Fruit fly (Drosophila melanogaster) whole organism, prepupa: ENCODE results near the gene hfp.

Source experiments
- Blimp-1 ChIP-seq: fragments of 200-800 bp; sonication (Bioruptor generic); optimal IDR thresholded peaks from 3 replicates; lab custom pipeline; 2017; ENCODE audit warnings: missing biosample characterization, missing genetic modification characterization, mild to moderate bottlenecking, moderate library complexity, missing genetic modification reagents
- CG11762 ChIP-seq: fragments of 200-800 bp; sonication (Bioruptor generic); optimal IDR thresholded peaks from 3 replicates; lab custom pipeline; 2016; ENCODE audit warnings: missing biosample characterization, missing genetic modification characterization; ENCODE audit not compliant: insufficient read depth
- CG15336 ChIP-seq: fragments of 200-800 bp; sonication (Bioruptor generic); IDR thresholded peaks from 2 replicates; pipeline ENCODE4 v1.3.6; 2022; ENCODE audit warnings: missing biosample characterization, missing genetic modification characterization
- CG16779 ChIP-seq: fragments of 200-800 bp; sonication (Bioruptor generic); optimal IDR thresholded peaks from 3 replicates; lab custom pipeline; 2017; ENCODE audit warnings: missing biosample characterization, mild to moderate bottlenecking, missing genetic modification characterization
- CG3032 ChIP-seq: fragments of 200-800 bp; optimal IDR thresholded peaks from 2 replicates; lab custom pipeline; 2019; ENCODE audit warnings: missing biosample characterization, mild to moderate bottlenecking, missing genetic modification characterization, moderate library complexity
- CG31627 ChIP-seq: fragments of 200-800 bp; sonication (Bioruptor generic); optimal IDR thresholded peaks from 3 replicates; lab custom pipeline; 2016; ENCODE audit warnings: missing biosample characterization, missing genetic modification characterization
- CG32006 ChIP-seq: fragments of 200-800 bp; sonication (Bioruptor generic); optimal IDR thresholded peaks from 3 replicates; lab custom pipeline; 2017; ENCODE audit warnings: missing biosample characterization, mild to moderate bottlenecking, missing genetic modification characterization
- CG34406 ChIP-seq: fragments of 200-800 bp; sonication (Bioruptor generic); optimal IDR thresholded peaks from 3 replicates; lab custom pipeline; 2016; ENCODE audit warnings: missing biosample characterization, missing genetic modification characterization
- CG3919 ChIP-seq: fragments of 200-800 bp; sonication (Bioruptor generic); optimal IDR thresholded peaks from 3 replicates; lab custom pipeline; 2016; ENCODE audit warnings: missing biosample characterization, missing genetic modification characterization
- CG6163 ChIP-seq: fragments of 200-800 bp; sonication (Bioruptor generic); IDR thresholded peaks from 3 replicates; pipeline ENCODE4 v1.3.6; 2022; ENCODE audit warnings: missing biosample characterization, missing genetic modification characterization
- CG6276 ChIP-seq: fragments of 200-800 bp; sonication (Bioruptor generic); optimal IDR thresholded peaks from 2 replicates; lab custom pipeline; 2017; ENCODE audit warnings: missing biosample characterization, mild to moderate bottlenecking, missing genetic modification characterization
- CG6792 ChIP-seq: fragments of 200-800 bp; sonication (Bioruptor generic); optimal IDR thresholded peaks from 3 replicates; lab custom pipeline; 2016; ENCODE audit warnings: missing biosample characterization, missing genetic modification characterization
- CG6808 ChIP-seq: fragments of 200-800 bp; sonication (Bioruptor generic); optimal IDR thresholded peaks from 3 replicates; lab custom pipeline; 2017; ENCODE audit warnings: missing biosample characterization, missing genetic modification characterization, mild to moderate bottlenecking, moderate library complexity, missing genetic modification reagents
- CG6854 ChIP-seq: fragments of 200-800 bp; sonication (Bioruptor generic); optimal IDR thresholded peaks from 2 replicates; lab custom pipeline; 2017; ENCODE audit warnings: missing biosample characterization, mild to moderate bottlenecking, missing genetic modification characterization
- CG8319 ChIP-seq: fragments of 200-800 bp; sonication (Bioruptor generic); optimal IDR thresholded peaks from 3 replicates; lab custom pipeline; 2016; ENCODE audit warnings: missing biosample characterization, missing genetic modification characterization
- CG9139 ChIP-seq: fragments of 200-800 bp; sonication (Bioruptor generic); optimal IDR thresholded peaks from 3 replicates; lab custom pipeline; 2017; ENCODE audit warnings: missing biosample characterization, mild to moderate bottlenecking, missing genetic modification characterization
- Eip75B ChIP-seq: fragments of 200-800 bp; sonication (Bioruptor generic); optimal IDR thresholded peaks from 3 replicates; lab custom pipeline; 2016; ENCODE audit warnings: missing biosample characterization, missing genetic modification characterization
- Eip78C ChIP-seq: fragments of 200-800 bp; sonication (Bioruptor generic); peaks from one replicate; lab custom pipeline; 2016; ENCODE audit warnings: missing biosample characterization, missing genetic modification characterization
- Eip93F ChIP-seq: fragments of 200-800 bp; sonication (Bioruptor generic); optimal IDR thresholded peaks from 2 replicates; lab custom pipeline; 2016; ENCODE audit warnings: missing biosample characterization, mild to moderate bottlenecking, missing genetic modification characterization
- Ets21C ChIP-seq: fragments of 200-800 bp; sonication (Bioruptor generic); optimal IDR thresholded peaks from 3 replicates; lab custom pipeline; 2016; ENCODE audit warnings: missing biosample characterization, missing genetic modification characterization
- Hr4 ChIP-seq: fragments of 200-800 bp; sonication (Bioruptor generic); optimal IDR thresholded peaks from 3 replicates; lab custom pipeline; 2016; ENCODE audit warnings: missing biosample characterization, missing genetic modification characterization
- Sox102F ChIP-seq: fragments of 200-800 bp; sonication (Bioruptor generic); optimal IDR thresholded peaks from 2 replicates; lab custom pipeline; 2016; ENCODE audit warnings: missing biosample characterization, mild to moderate bottlenecking, missing genetic modification characterization
- Sox14 ChIP-seq: fragments of 200-800 bp; sonication (Bioruptor generic); optimal IDR thresholded peaks from 3 replicates; lab custom pipeline; 2016; ENCODE audit warnings: missing biosample characterization, missing genetic modification characterization
- Sox15 ChIP-seq: fragments of 200-800 bp; sonication (Bioruptor generic); optimal IDR thresholded peaks from 3 replicates; lab custom pipeline; 2016; ENCODE audit warnings: missing biosample characterization, missing genetic modification characterization
- achi ChIP-seq: fragments of 200-800 bp; sonication (Bioruptor generic); optimal IDR thresholded peaks from 3 replicates; lab custom pipeline; 2016; ENCODE audit warnings: missing biosample characterization, missing genetic modification characterization
- acj6 ChIP-seq: fragments of 200-800 bp; sonication (Bioruptor generic); optimal IDR thresholded peaks from 3 replicates; lab custom pipeline; 2016; ENCODE audit warnings: missing biosample characterization, missing genetic modification characterization
- cyc ChIP-seq: fragments of 200-800 bp; sonication (Bioruptor generic); optimal IDR thresholded peaks from 3 replicates; lab custom pipeline; 2016; ENCODE audit warnings: missing biosample characterization, missing genetic modification characterization
- dac ChIP-seq: fragments of 200-800 bp; sonication (Bioruptor generic); optimal IDR thresholded peaks from 2 replicates; lab custom pipeline; 2017; ENCODE audit warnings: missing biosample characterization, mild to moderate bottlenecking, missing genetic modification characterization
- dsx ChIP-seq: fragments of 200-800 bp; optimal IDR thresholded peaks from 3 replicates; lab custom pipeline; 2019; ENCODE audit warnings: missing biosample characterization, mild to moderate bottlenecking, missing genetic modification characterization, moderate library complexity; ENCODE audit not compliant: poor library complexity, severe bottlenecking
- eg ChIP-seq: fragments of 200-800 bp; sonication (Bioruptor generic); IDR thresholded peaks from 3 replicates; pipeline ENCODE4 v1.3.6; 2022; ENCODE audit warnings: missing biosample characterization, missing genetic modification characterization
- esn ChIP-seq: fragments of 200-800 bp; sonication (Bioruptor generic); optimal IDR thresholded peaks from 2 replicates; lab custom pipeline; 2016; ENCODE audit warnings: missing biosample characterization, mild to moderate bottlenecking, missing genetic modification characterization, moderate library complexity
- fd59A ChIP-seq: fragments of 200-800 bp; sonication (Bioruptor generic); optimal IDR thresholded peaks from 2 replicates; lab custom pipeline; 2017; ENCODE audit warnings: missing biosample characterization, mild to moderate bottlenecking, missing genetic modification characterization, missing genetic modification reagents
- fd85E ChIP-seq: fragments of 200-800 bp; sonication (Bioruptor generic); optimal IDR thresholded peaks from 3 replicates; lab custom pipeline; 2016; ENCODE audit warnings: missing biosample characterization, missing genetic modification characterization
- fkh ChIP-seq: fragments of 200-800 bp; sonication (Bioruptor generic); optimal IDR thresholded peaks from 3 replicates; lab custom pipeline; 2017; ENCODE audit warnings: missing biosample characterization, mild to moderate bottlenecking, missing genetic modification characterization, moderate library complexity
- lz ChIP-seq: fragments of 200-800 bp; sonication (Bioruptor generic); optimal IDR thresholded peaks from 3 replicates; lab custom pipeline; 2016; ENCODE audit warnings: missing biosample characterization, missing genetic modification characterization
- salr ChIP-seq, 2 experiments: fragments of 200-800 bp; sonication (Bioruptor generic); optimal IDR thresholded peaks; 3 replicates each; lab custom pipeline; 2016 to 2018; ENCODE audit warnings: missing biosample characterization in 2 of 2, missing genetic modification characterization in 2 of 2, mild to moderate bottlenecking in 1 of 2
- spab ChIP-seq: fragments of 200-800 bp; sonication (Bioruptor generic); optimal IDR thresholded peaks from 2 replicates; lab custom pipeline; 2017; ENCODE audit warnings: missing biosample characterization, mild to moderate bottlenecking, missing genetic modification characterization, missing genetic modification reagents
- ss ChIP-seq, 2 experiments: fragments of 200-800 bp; sonication (Bioruptor generic); optimal IDR thresholded peaks; 2 replicates in 1 of 2; 3 replicates in 1 of 2; lab custom pipeline; 2017 to 2018; ENCODE audit warnings: mild to moderate bottlenecking in 2 of 2, missing biosample characterization in 2 of 2, missing genetic modification characterization in 2 of 2, moderate library complexity in 1 of 2
- svp ChIP-seq: fragments of 200-800 bp; sonication (Bioruptor generic); peaks from one replicate; lab custom pipeline; 2016; ENCODE audit warnings: missing biosample characterization, missing genetic modification characterization
- topi ChIP-seq: fragments of 200-800 bp; sonication (Bioruptor generic); optimal IDR thresholded peaks from 3 replicates; lab custom pipeline; 2016; ENCODE audit warnings: missing biosample characterization, missing genetic modification characterization
- vri ChIP-seq: fragments of 200-800 bp; sonication (Bioruptor generic); optimal IDR thresholded peaks from 3 replicates; lab custom pipeline; 2016; ENCODE audit warnings: missing biosample characterization, mild to moderate bottlenecking, missing genetic modification characterization

Gene hfp

DNA sequence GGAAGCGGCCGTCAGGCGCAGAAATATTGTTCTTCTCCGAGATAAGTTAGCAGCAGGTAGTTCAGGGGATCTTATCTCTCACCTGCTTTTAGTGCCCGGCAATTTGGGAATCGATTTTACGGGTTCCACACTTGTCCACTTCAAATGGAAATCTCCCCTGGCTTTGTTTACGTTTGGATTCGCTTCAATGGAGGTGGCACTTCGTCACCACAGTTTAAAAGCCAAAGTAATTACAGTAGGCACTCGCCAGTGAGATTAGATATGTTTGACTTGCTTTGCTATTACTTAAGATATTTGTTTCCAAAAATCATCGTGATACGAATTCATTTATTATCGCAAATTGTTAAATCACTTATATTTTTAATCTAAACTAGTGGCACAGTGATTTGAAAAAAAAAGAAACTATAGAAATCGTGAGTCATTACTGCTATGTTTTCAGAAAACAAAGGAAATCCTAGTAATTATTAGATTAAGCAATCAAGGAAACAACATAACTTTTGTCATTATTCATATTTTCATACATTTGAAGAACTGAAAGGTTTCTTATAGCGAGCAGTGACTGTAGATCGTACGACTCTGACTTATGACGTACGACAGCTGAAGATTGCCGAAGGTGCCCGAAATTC lies 46.1 kb upstream of the hfp start (continued):
- TF ChIP-seq lz (GFP tag; lab: Kevin White, UChicago): peak; percentile 82
- TF ChIP-seq CG6792 (GFP tag; lab: Kevin White, UChicago): peak; percentile 56
- peak; percentile 29 for TF ChIP-seq Eip93F
- TF ChIP-seq svp: peak; percentile 95
- peak; percentile 76 for TF ChIP-seq topi (GFP tag; lab: Kevin White, UChicago)
- peak; percentile 67 for TF ChIP-seq cyc (GFP tag; lab: Kevin White, UChicago)
- TF ChIP-seq Sox14 (GFP tag; lab: Kevin White, UChicago): peak; percentile 50
- TF ChIP-seq Hr4 (GFP tag; lab: Kevin White, UChicago): peak; percentile 48
- peak; percentile 41 for TF ChIP-seq CG32006
- TF ChIP-seq CG8319: no peak
- TF ChIP-seq Blimp-1: peak; percentile 52
- TF ChIP-seq fd59A (GFP tag; lab: Kevin White, UChicago): no peak
- TF ChIP-seq, all 60 proteins: peak for 26

DNA sequence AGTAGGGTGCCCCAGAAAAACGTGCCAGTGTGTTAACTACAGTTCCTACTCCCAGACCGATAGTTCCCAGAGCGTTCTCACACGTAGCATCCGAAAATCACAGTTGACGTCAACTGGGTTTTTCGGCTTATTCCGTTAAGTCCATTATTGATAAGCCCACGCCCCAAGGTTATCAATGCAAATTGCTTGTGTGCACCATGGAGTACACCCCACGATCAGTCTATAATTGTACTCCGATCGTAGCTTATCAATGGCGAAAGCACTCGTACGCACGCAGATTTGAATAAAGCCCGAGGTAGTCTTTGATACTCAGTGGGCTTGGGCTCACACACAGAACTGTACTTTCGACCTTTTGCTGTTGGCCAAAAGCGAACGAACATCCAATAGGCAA lies 44.7 kb upstream of the hfp start:
- TF ChIP-seq svp: peak; percentile 94
- TF ChIP-seq CG3032 (tag; lab: Kevin White, UChicago): no peak
- TF ChIP-seq CG34406: no peak
- TF ChIP-seq, all 60 proteins: peak for 1

- TF ChIP-seq CG11762 (GFP tag; lab: Kevin White, UChicago) (peak; percentile 5), CG32006 (no peak), CG6854 (GFP tag; lab: Kevin White, UChicago) (peak; percentile 71), dac (GFP tag; lab: Kevin White, UChicago) (no peak), spab (GFP tag; lab: Kevin White, UChicago) (peak; percentile 25), CG9139 (peak; percentile 8), CG6163 (GFP tag; lab: Robert Waterston, UW) (0 out of 3 replicates have a peak, but pooled peaks have one; percentile 10), Eip75B (GFP tag; lab: Kevin White, UChicago) (peak; percentile 36), svp (no peak), CG3032 (tag; lab: Kevin White, UChicago) (no peak), CG6808 (GFP tag; lab: Kevin White, UChicago) (peak; percentile 12), ss (GFP tag; optimal IDR thresholded peaks at IDR 0.05; lab: Kevin White, UChicago) (peak; percentile 36 to 70), eg (GFP tag; lab: Robert Waterston, UW) (0 out of 3 replicates have a peak, but pooled peaks have one; percentile 10), fkh (peak; percentile 50), CG16779 (tag; lab: Kevin White, UChicago) (peak; percentile 18), vri (GFP tag; lab: Kevin White, UChicago) (peak; percentile 98), Eip78C (GFP tag; lab: Kevin White, UChicago) (peak; percentile 69), CG6276 (GFP tag; lab: Kevin White, UChicago) (peak; percentile 54)
These were observed 44.1 kb upstream of the hfp start for dm6 chr3L:1546349-1547116.

DNA sequence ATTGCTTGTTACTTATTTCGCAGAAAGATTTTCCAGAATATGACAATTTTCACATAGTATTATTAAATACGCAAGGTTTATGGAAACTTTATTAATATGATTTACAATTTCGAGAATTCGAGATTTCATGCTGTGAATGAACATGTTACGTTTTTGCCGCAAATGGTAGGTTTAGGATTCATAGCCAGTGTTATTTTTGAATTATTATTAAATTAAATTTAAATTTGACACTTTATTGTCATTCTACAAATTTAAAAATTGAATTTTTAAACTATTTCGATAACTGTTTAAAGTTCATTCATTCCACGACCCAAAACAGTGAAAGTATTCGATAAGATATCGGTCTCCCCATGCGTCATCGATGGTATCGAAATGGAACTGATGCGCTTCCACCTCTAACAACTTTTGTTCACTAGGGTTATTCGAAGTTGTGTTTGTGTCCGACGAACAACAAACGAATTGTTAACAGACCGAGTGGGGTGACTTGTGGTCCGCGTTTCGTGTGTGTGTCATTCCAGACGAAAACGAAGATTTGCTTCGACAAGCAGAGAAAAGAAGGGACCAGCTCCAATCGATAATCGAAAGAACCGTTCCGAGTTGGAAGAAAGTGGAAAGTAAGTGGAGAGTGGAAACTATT lies 43.4 kb upstream of the hfp start, which contains the start of the genes CG32313 and Pcyt1:
CG32313 (minus strand) TSS at position 51 of the 637 bp plus-strand sequence.
Pcyt1 (plus strand) TSS at position 400 of the 637 bp plus-strand sequence.
- TF ChIP-seq CG6792 (GFP tag; lab: Kevin White, UChicago) (no peak), fd85E (GFP tag; lab: Kevin White, UChicago) (no peak), Sox15 (GFP tag; lab: Kevin White, UChicago) (no peak), CG31627 (no peak), CG9139 (no peak), svp (peak; percentile 79), Sox102F (GFP tag; lab: Kevin White, UChicago) (peak; percentile 15), CG3919 (GFP tag; lab: Kevin White, UChicago) (no peak), Eip75B (GFP tag; lab: Kevin White, UChicago) (no peak), acj6 (GFP tag; lab: Kevin White, UChicago) (no peak), esn (GFP tag; lab: Kevin White, UChicago) (peak; percentile 24), salr (GFP tag; optimal IDR thresholded peaks at IDR 0.05; lab: Kevin White, UChicago) (no peak), Ets21C (no peak), CG16779 (tag; lab: Kevin White, UChicago) (no peak), vri (GFP tag; lab: Kevin White, UChicago) (no peak), CG15336 (GFP tag; lab: Robert Waterston, UW) (no peak), dac (GFP tag; lab: Kevin White, UChicago) (no peak), CG32006 (no peak), achi (GFP tag; lab: Kevin White, UChicago) (no peak), dsx (GFP tag; lab: Kevin White, UChicago) (no peak), CG6808 (GFP tag; lab: Kevin White, UChicago) (no peak)
